Worm (Caenorhabditis elegans) whole organism, early embryonic: ENCODE measurements around the gene Y39G8B.10.

Experiments used
- aly-1 ChIP-seq: sonication (generic microtip); optimal IDR thresholded peaks from 2 replicates; lab custom pipeline; 2016; ENCODE audit warnings: missing genetic modification characterization, missing compliant biosample characterization
- ama-1 ChIP-seq: fragments of 150-350 bp; optimal IDR thresholded peaks from 2 replicates; lab custom pipeline; 2014
- flt-1 ChIP-seq: fragments of 200-800 bp; sonication (Bioruptor generic); IDR thresholded peaks from 2 replicates; pipeline ENCODE4 v1.3.6; 2022; ENCODE audit warnings: missing genetic modification characterization, missing compliant biosample characterization
- hmg-4 ChIP-seq: fragments of 200-800 bp; sonication (Bioruptor generic); optimal IDR thresholded peaks from 2 replicates; lab custom pipeline; 2018; ENCODE audit warnings: mild to moderate bottlenecking, missing genetic modification characterization, missing compliant biosample characterization
- pes-1 ChIP-seq: fragments of 200-800 bp; sonication (Bioruptor generic); IDR thresholded peaks from 2 replicates; pipeline ENCODE4 v1.3.6; 2022; ENCODE audit warnings: missing genetic modification reagents, missing genetic modification characterization, missing compliant biosample characterization
- tbx-11 ChIP-seq: fragments of 200-800 bp; sonication (Bioruptor generic); IDR thresholded peaks from 2 replicates; pipeline ENCODE4 v1.3.6; 2022; ENCODE audit warnings: missing genetic modification characterization, missing compliant biosample characterization
- tra-4 ChIP-seq: sonication (generic microtip); optimal IDR thresholded peaks from 2 replicates; lab custom pipeline; 2017; ENCODE audit warnings: missing genetic modification characterization, missing compliant biosample characterization

ce11 chrII:14002200-14002599 is 19.3 kb upstream of the Y39G8B.10 start, which contains the start of gene F01D5.5:
- TF ChIP-seq ama-1 (no peak), tra-4 (tag; lab: Kevin White, UChicago) (no peak), hmg-4 (GFP tag; lab: Kevin White, UChicago) (no peak), flt-1 (GFP tag; lab: Robert Waterston, UW) (no peak), aly-1 (tag; lab: Kevin White, UChicago) (no peak), tbx-11 (no peak), pes-1 (GFP tag; lab: Robert Waterston, UW) (no peak)
